Fruit fly (Drosophila melanogaster) Kc167 (cell line): ENCODE measurements around the gene roq.

ENCODE experiments used
- Sin3A ChIP-seq: fragments of >200 bp; optimal IDR thresholded peaks from 2 replicates; lab custom pipeline; 2018; ENCODE audit warnings: missing external identifiers
- psq ChIP-seq: fragments of >200 bp; optimal IDR thresholded peaks from 2 replicates; lab custom pipeline; 2017; ENCODE audit warnings: missing external identifiers

- TF ChIP-seq psq (lab: Kevin White, UChicago) = no peak
- no peak for TF ChIP-seq Sin3A
Measured at dm6 chr3L:16384145-16384705, 5.9 kb upstream of the roq start.
